Fruit fly (Drosophila melanogaster): ENCODE data around the gene Brd.

The Brd gene

DNA sequence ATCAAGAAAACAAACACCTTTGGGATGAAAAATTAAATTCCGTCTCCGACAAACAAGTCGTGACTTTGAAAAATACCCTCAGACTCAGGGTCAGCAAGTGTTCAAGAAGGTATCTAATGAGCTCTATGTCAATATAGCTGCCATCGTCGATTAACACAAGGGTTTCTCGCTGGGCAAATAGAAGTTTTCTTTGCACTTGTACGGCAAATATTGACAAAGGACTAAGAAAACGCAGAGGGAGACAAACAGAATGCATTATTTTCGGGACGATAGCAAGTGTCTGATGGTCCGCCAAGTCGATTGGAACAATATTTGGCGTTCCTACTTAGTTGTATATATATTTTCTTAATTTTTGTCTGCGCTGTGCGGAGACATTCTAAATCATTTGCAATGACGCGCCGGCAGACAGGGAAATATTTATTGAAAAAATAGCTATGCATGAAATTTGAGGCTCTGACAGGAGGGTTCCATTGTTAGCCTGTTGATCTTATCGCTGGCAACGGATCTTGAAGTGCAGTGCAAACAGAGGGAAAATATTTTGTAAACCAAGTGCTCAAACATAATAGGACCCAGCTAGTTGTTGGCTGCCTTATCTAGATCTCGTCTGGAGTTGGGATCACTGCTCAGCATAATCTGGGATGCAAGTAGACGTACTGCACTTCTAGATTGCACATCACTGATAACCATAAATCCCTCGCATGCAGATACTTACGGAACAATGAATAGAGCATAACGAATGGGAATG lies 16.0 kb upstream of the Brd start (continued):
- TF ChIP-seq Sry-δ (GFP tag; optimal IDR thresholded peaks at IDR 0.05), result no peak
- no peak for TF ChIP-seq CG10565 (GFP tag; optimal IDR thresholded peaks at IDR 0.05)
- no peak for TF ChIP-seq CG13775 (GFP tag; optimal IDR thresholded peaks at IDR 0.05)
- TF ChIP-seq gem (tag; optimal IDR thresholded peaks at IDR 0.05), result peak; percentile 46
- no peak for TF ChIP-seq CG43689 (GFP tag; IDR thresholded peaks at IDR 0.05)
- peak; percentile 38 for TF ChIP-seq CG7556 (GFP tag; optimal IDR thresholded peaks at IDR 0.05)
- no peak for TF ChIP-seq nau (GFP tag; optimal IDR thresholded peaks at IDR 0.05)
- TF ChIP-seq hth (optimal IDR thresholded peaks at IDR 0.05), result no peak
- no peak for TF ChIP-seq CG15269 (tag; optimal IDR thresholded peaks at IDR 0.05)
- TF ChIP-seq CG2889 (GFP tag; IDR thresholded peaks at IDR 0.05), result no peak
- peak; percentile 24 for TF ChIP-seq CG3838 (GFP tag; optimal IDR thresholded peaks at IDR 0.05)
- TF ChIP-seq vvl (GFP tag; IDR thresholded peaks at IDR 0.05), result no peak
- TF ChIP-seq CG12942 (GFP tag; optimal IDR thresholded peaks at IDR 0.05), result peak; percentile 7
- no peak for TF ChIP-seq slbo (GFP tag; IDR thresholded peaks at IDR 0.05)
- TF ChIP-seq Bdp1 (GFP tag; optimal IDR thresholded peaks at IDR 0.05), result no peak
- no peak for TF ChIP-seq CG30020 (tag; optimal IDR thresholded peaks at IDR 0.05)
- TF ChIP-seq dimm (GFP tag; IDR thresholded peaks at IDR 0.05), result no peak
- no peak for TF ChIP-seq Dip3 (GFP tag; optimal IDR thresholded peaks at IDR 0.05)
- peak; percentile 29 for TF ChIP-seq CG13123 (GFP tag; optimal IDR thresholded peaks at IDR 0.05)
- TF ChIP-seq z (GFP tag; IDR thresholded peaks at IDR 0.05), result no peak
- TF ChIP-seq CG18619 (GFP tag; optimal IDR thresholded peaks at IDR 0.05), result peak; percentile 16
- TF ChIP-seq cato (GFP tag; optimal IDR thresholded peaks at IDR 0.05; ENCODE audit: borderline replicate concordance), result no peak
- TF ChIP-seq btn (GFP tag; optimal IDR thresholded peaks at IDR 0.05), result no peak
- no peak for TF ChIP-seq lbe (GFP tag; optimal IDR thresholded peaks at IDR 0.05)
- TF ChIP-seq Blimp-1 (GFP tag; optimal IDR thresholded peaks at IDR 0.05), result no peak
- no peak for TF ChIP-seq Hand (GFP tag; optimal IDR thresholded peaks at IDR 0.05)
- no peak for TF ChIP-seq scrt (GFP tag; optimal IDR thresholded peaks at IDR 0.05)
- TF ChIP-seq sd (tag; optimal IDR thresholded peaks at IDR 0.05), result no peak
- no peak for TF ChIP-seq Dref (GFP tag; IDR thresholded peaks at IDR 0.05)
- no peak for TF ChIP-seq jing (GFP tag; optimal IDR thresholded peaks at IDR 0.05)
- no peak for TF ChIP-seq gce (GFP tag; IDR thresholded peaks at IDR 0.05)
- TF ChIP-seq CG8478 (optimal IDR thresholded peaks at IDR 0.05), result no peak
- TF ChIP-seq CG4404 (GFP tag; IDR thresholded peaks at IDR 0.05), result no peak
- TF ChIP-seq CG11696 (GFP tag; IDR thresholded peaks at IDR 0.05), result no peak
- no peak for TF ChIP-seq Hmx (GFP tag; optimal IDR thresholded peaks at IDR 0.05)
- TF ChIP-seq Doc2 (GFP tag; IDR thresholded peaks at IDR 0.05), result no peak
- no peak for TF ChIP-seq CG18476 (GFP tag; optimal IDR thresholded peaks at IDR 0.05)
- TF ChIP-seq CG8290 (GFP tag; optimal IDR thresholded peaks at IDR 0.05), result peak; percentile 53
- peak in 1 of 2 experiments; percentile 80 for TF ChIP-seq CG8290 (tag; optimal IDR thresholded peaks at IDR 0.05)
- no peak for TF ChIP-seq vnd (GFP tag; IDR thresholded peaks at IDR 0.05; ENCODE audit: partially characterized antibody)
- TF ChIP-seq Fer3 (tag; optimal IDR thresholded peaks at IDR 0.05), result no peak
- no peak for TF ChIP-seq nmo (GFP tag; optimal IDR thresholded peaks at IDR 0.05)
- TF ChIP-seq stc (GFP tag; IDR thresholded peaks at IDR 0.05), result no peak
- TF ChIP-seq CG7928 (GFP tag; optimal IDR thresholded peaks at IDR 0.05), result no peak
- peak; percentile 98 for TF ChIP-seq Kr (GFP tag; optimal IDR thresholded peaks at IDR 0.05)
- no peak for TF ChIP-seq CG8944 (GFP tag; optimal IDR thresholded peaks at IDR 0.05)
- TF ChIP-seq CG14441 (GFP tag; IDR thresholded peaks at IDR 0.05), result no peak
- TF ChIP-seq CG31388 (GFP tag; optimal IDR thresholded peaks at IDR 0.05), result no peak
- TF ChIP-seq CG17829 (tag; optimal IDR thresholded peaks at IDR 0.05), result peak; percentile 42
- TF ChIP-seq GATAe (GFP tag; conservative IDR thresholded peaks at IDR 0.05), result no peak
- TF ChIP-seq cas (GFP tag; IDR thresholded peaks at IDR 0.05), result no peak
- TF ChIP-seq Nf-YC (tag; optimal IDR thresholded peaks at IDR 0.05), result no peak
